Comparison of ENCODE assay signal across 4 worm cellular contexts in genomic region chrIV:11311484-11311883, ce11.
TF ChIP-seq lines count a peak whose summit lies in the region.

No protein-coding gene starts in this region.

TF ChIP-seq in whole organism, L4 larva, 104 proteins besides CTCF, POLR2A, EP300 and RAD21:
- TF ChIP-seq set-16 (GFP tag; IDR thresholded peaks at IDR 0.05; lab: Robert Waterston, UW): peak; percentile 72
- TF ChIP-seq egl-43 (GFP tag; IDR thresholded peaks at IDR 0.05; lab: Robert Waterston, UW): peak; percentile 29; the same call in 1 of the 2 replicates
- TF ChIP-seq F26F4.8 (GFP tag; conservative IDR thresholded peaks at IDR 0.05; lab: Robert Waterston, UW): 0 out of 2 replicates have a peak, but pooled peaks have one; percentile 45
- no peak for TF ChIP-seq zfp-2 (tag; optimal IDR thresholded peaks at IDR 0.05; lab: Kevin White, UChicago)

TF ChIP-seq in whole organism, midembryonic, 9 proteins besides CTCF, POLR2A, EP300 and RAD21:
- no peak for TF ChIP-seq ztf-29 (GFP tag; IDR thresholded peaks at IDR 0.05; lab: Robert Waterston, UW)
- TF ChIP-seq flt-1 (GFP tag; IDR thresholded peaks at IDR 0.05; lab: Robert Waterston, UW): no peak
- TF ChIP-seq ref-1 (GFP tag; conservative IDR thresholded peaks at IDR 0.05; lab: Robert Waterston, UW): no peak
- 0 out of 2 replicates have a peak, but pooled peaks have one; percentile 49 for TF ChIP-seq klf-2 (GFP tag; conservative IDR thresholded peaks at IDR 0.05; lab: Robert Waterston, UW)
- TF ChIP-seq med-1 (GFP tag; optimal IDR thresholded peaks at IDR 0.05; lab: Kevin White, UChicago; ENCODE audit: insufficient read depth): no peak
- no peak for TF ChIP-seq cog-1 (tag; optimal IDR thresholded peaks at IDR 0.05; lab: Kevin White, UChicago)

TF ChIP-seq in whole organism, mixed stage, embryonic, 35 proteins besides CTCF, POLR2A, EP300 and RAD21:
- no peak for TF ChIP-seq ztf-11 (tag; optimal IDR thresholded peaks at IDR 0.05; lab: Kevin White, UChicago)
- no peak for TF ChIP-seq bed-3 (GFP tag; optimal IDR thresholded peaks at IDR 0.05; lab: Kevin White, UChicago)
- no peak for TF ChIP-seq lsy-2 (tag; optimal IDR thresholded peaks at IDR 0.05; lab: Kevin White, UChicago)
- no peak for TF ChIP-seq mab-5 (tag; optimal IDR thresholded peaks at IDR 0.05; lab: Kevin White, UChicago)
- TF ChIP-seq nhr-237 (tag; optimal IDR thresholded peaks at IDR 0.05; lab: Kevin White, UChicago): no peak
- peak; percentile 38 for TF ChIP-seq lin-32 (GFP tag; optimal IDR thresholded peaks at IDR 0.05; lab: Kevin White, UChicago)
- TF ChIP-seq nhr-76 (tag; optimal IDR thresholded peaks at IDR 0.05; lab: Kevin White, UChicago): no peak
- TF ChIP-seq nhr-12 (tag; optimal IDR thresholded peaks at IDR 0.05; lab: Kevin White, UChicago): no peak
- no peak for TF ChIP-seq cnd-1 (tag; optimal IDR thresholded peaks at IDR 0.05; lab: Kevin White, UChicago)
- no peak for TF ChIP-seq M03D4.4 (tag; optimal IDR thresholded peaks at IDR 0.05; lab: Kevin White, UChicago)
- TF ChIP-seq sptf-1 (tag; optimal IDR thresholded peaks at IDR 0.05; lab: Kevin White, UChicago): peak; percentile 21
- no peak for TF ChIP-seq ces-1 (GFP tag; optimal IDR thresholded peaks at IDR 0.05; lab: Kevin White, UChicago)
- no peak for TF ChIP-seq nhr-2 (tag; optimal IDR thresholded peaks at IDR 0.05; lab: Kevin White, UChicago)
- TF ChIP-seq ceh-43 (GFP tag; optimal IDR thresholded peaks at IDR 0.05; lab: Kevin White, UChicago): no peak
- TF ChIP-seq hlh-1 (tag; optimal IDR thresholded peaks at IDR 0.05; lab: Kevin White, UChicago): no peak
- no peak for TF ChIP-seq zip-8 (tag; optimal IDR thresholded peaks at IDR 0.05; lab: Kevin White, UChicago)
- TF ChIP-seq elt-3 (tag; optimal IDR thresholded peaks at IDR 0.05; lab: Kevin White, UChicago): no peak
- TF ChIP-seq ham-2 (GFP tag; optimal IDR thresholded peaks at IDR 0.05; lab: Kevin White, UChicago): no peak

TF ChIP-seq in whole organism, young adult, 124 proteins besides CTCF, POLR2A, EP300 and RAD21:
- TF ChIP-seq snpc-3.4 (tag; optimal IDR thresholded peaks at IDR 0.05; lab: Kevin White, UChicago) (no peak), zfh-2 (GFP tag; conservative IDR thresholded peaks at IDR 0.05; lab: Robert Waterston, UW) (peak; percentile 71), ztf-28 (GFP tag; IDR thresholded peaks at IDR 0.05; lab: Robert Waterston, UW) (0 out of 2 replicates have a peak, but pooled peaks have one; percentile 53), F57A8.1 (GFP tag; optimal IDR thresholded peaks at IDR 0.05; lab: Kevin White, UChicago) (no peak), lin-26 (GFP tag; IDR thresholded peaks at IDR 0.05; lab: Robert Waterston, UW) (peak; percentile 18; the same call in 1 of the 2 replicates), mes-4 (tag; optimal IDR thresholded peaks at IDR 0.05; lab: Kevin White, UChicago) (no peak), repo-1 (tag; optimal IDR thresholded peaks at IDR 0.05; lab: Kevin White, UChicago) (no peak)
